Fruit fly (Drosophila melanogaster): ENCODE data around the gene CG1791.

CG1791 gene

DNA sequence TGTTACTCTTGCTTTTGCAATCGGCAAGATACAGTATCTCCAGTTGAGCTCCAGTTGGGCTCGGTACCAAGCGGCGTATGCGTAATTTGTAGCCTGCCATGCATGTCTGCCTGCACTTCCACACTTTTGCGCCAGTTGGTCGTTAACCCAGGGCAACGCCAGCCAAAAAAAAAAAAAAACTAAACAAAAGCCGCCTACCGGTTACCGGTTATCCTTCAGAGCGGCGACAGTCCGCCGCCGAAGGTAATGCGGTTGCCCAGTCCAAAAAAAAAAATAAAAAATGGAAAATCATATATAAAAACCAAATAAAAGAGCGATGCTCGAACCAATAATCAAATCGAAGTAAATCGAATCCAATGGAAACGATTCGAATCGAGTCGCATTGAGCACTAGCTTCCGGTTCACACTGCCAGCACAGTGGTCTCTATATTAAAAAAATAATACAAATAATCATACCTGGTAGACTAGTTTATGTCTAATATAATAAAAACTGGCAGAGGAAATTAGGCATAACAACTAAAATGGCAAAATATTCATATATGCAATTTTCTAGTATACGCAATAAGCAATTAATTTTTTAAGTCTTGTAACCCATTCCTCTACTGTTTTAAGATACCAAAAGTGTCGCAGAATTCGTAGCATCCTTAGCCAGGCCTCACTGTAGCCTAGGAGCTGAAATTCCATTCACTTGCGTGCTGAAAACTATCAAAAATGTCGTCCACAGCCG lies 22.8 kb upstream of the CG1791 start (continued):
- TF ChIP-seq twi (tag; optimal IDR thresholded peaks at IDR 0.05) (no peak), nerfin-1 (tag; optimal IDR thresholded peaks at IDR 0.05) (no peak), Dll (GFP tag; IDR thresholded peaks at IDR 0.05; ENCODE audit: partially characterized antibody) (no peak), CG6813 (GFP tag; optimal IDR thresholded peaks at IDR 0.05) (no peak), Atf6 (GFP tag; IDR thresholded peaks at IDR 0.05) (peak; percentile 47; the same call in 1 of the 2 replicates), Dip2 (GFP tag; IDR thresholded peaks at IDR 0.05) (no peak), CG7372 (GFP tag; IDR thresholded peaks at IDR 0.05) (peak; percentile 35; the same call in 1 of the 2 replicates), CG18599 (GFP tag; optimal IDR thresholded peaks at IDR 0.05) (no peak), row (GFP tag; IDR thresholded peaks at IDR 0.05) (peak; percentile 58; the same call in 2 of the 3 replicates), Myb (GFP tag; optimal IDR thresholded peaks at IDR 0.05) (no peak), E2f2 (GFP tag; IDR thresholded peaks at IDR 0.05) (0 out of 2 replicates have a peak, but pooled peaks have one; percentile 18), NfI (GFP tag; optimal IDR thresholded peaks at IDR 0.05) (peak; percentile 14), CG12744 (GFP tag; optimal IDR thresholded peaks at IDR 0.05) (no peak), onecut (GFP tag; IDR thresholded peaks at IDR 0.05) (no peak), Stat92E (GFP tag; optimal IDR thresholded peaks at IDR 0.05) (no peak), Hr51 (GFP tag; optimal IDR thresholded peaks at IDR 0.05) (peak in 1 of 2 experiments; percentile 30), Side (GFP tag; optimal IDR thresholded peaks at IDR 0.05) (no peak), danr (GFP tag; IDR thresholded peaks at IDR 0.05) (peak; percentile 21; the same call in 1 of the 2 replicates), MTF-1 (GFP tag; optimal IDR thresholded peaks at IDR 0.05; ENCODE audit: borderline replicate concordance) (no peak), ems (GFP tag; optimal IDR thresholded peaks at IDR 0.05) (no peak), Antp (GFP tag; optimal IDR thresholded peaks at IDR 0.05) (no peak), Six4 (GFP tag; optimal IDR thresholded peaks at IDR 0.05) (no peak), CG34224 (GFP tag; IDR thresholded peaks at IDR 0.05; ENCODE audit: partially characterized antibody) (no peak), seq (GFP tag; IDR thresholded peaks at IDR 0.05) (0 out of 2 replicates have a peak, but pooled peaks have one; percentile 33), CG15269 (tag; optimal IDR thresholded peaks at IDR 0.05) (peak; percentile 80), unpg (GFP tag; optimal IDR thresholded peaks at IDR 0.05) (peak; percentile 15), grn (GFP tag; optimal IDR thresholded peaks at IDR 0.05) (no peak), usp (GFP tag; optimal IDR thresholded peaks at IDR 0.05) (no peak), az2 (GFP tag; optimal IDR thresholded peaks at IDR 0.05) (no peak), CHES-1-like (GFP tag; optimal IDR thresholded peaks at IDR 0.05) (no peak), CG13424 (tag; optimal IDR thresholded peaks at IDR 0.05) (peak; percentile 47), CoRest (tag; optimal IDR thresholded peaks at IDR 0.05) (peak; percentile 40), sd (tag; optimal IDR thresholded peaks at IDR 0.05) (peak; percentile 20), CG4820 (GFP tag; optimal IDR thresholded peaks at IDR 0.05) (no peak), knrl (GFP tag; IDR thresholded peaks at IDR 0.05; ENCODE audit: partially characterized antibody) (no peak), CG7839 (tag; optimal IDR thresholded peaks at IDR 0.05) (peak; percentile 30), ssp (GFP tag; IDR thresholded peaks at IDR 0.05) (0 out of 2 replicates have a peak, but pooled peaks have one; percentile 17), CG12769 (tag; optimal IDR thresholded peaks at IDR 0.05) (no peak), nmo (GFP tag; optimal IDR thresholded peaks at IDR 0.05) (no peak), chinmo (GFP tag; IDR thresholded peaks at IDR 0.05; ENCODE audit: partially characterized antibody) (0 out of 4 replicates have a peak, but pooled peaks have one; percentile 55), hkb (optimal IDR thresholded peaks at IDR 0.05) (no peak), hkb (GFP tag; IDR thresholded peaks at IDR 0.05) (no peak), gcm2 (GFP tag; optimal IDR thresholded peaks at IDR 0.05) (no peak), CG10209 (GFP tag; optimal IDR thresholded peaks at IDR 0.05) (no peak), CG4730 (GFP tag; IDR thresholded peaks at IDR 0.05) (peak; percentile 45; the same call in 1 of the 2 replicates), CG17359 (tag; optimal IDR thresholded peaks at IDR 0.05) (no peak), CG9609 (GFP tag; optimal IDR thresholded peaks at IDR 0.05) (no peak), run (tag; optimal IDR thresholded peaks at IDR 0.05) (no peak)

Measured in whole organism, embryonic.